Fruit fly (Drosophila melanogaster) whole organism, wandering third instar larva: Measurements from ENCODE around the gene HLH3B.

ENCODE experiments used
- CG32264 ChIP-seq: fragments of 200-800 bp; sonication (Bioruptor generic); optimal IDR thresholded peaks from 2 replicates; lab custom pipeline; 2016; ENCODE audit warnings: missing biosample characterization, missing genetic modification characterization
- CrebA ChIP-seq: fragments of 200-800 bp; sonication (Bioruptor generic); optimal IDR thresholded peaks from 2 replicates; lab custom pipeline; 2016; ENCODE audit warnings: missing biosample characterization, mild to moderate bottlenecking, missing genetic modification characterization, borderline replicate concordance
- GATAd ChIP-seq: sonication (Bioruptor generic); optimal IDR thresholded peaks from 2 replicates; lab custom pipeline; 2016; ENCODE audit warnings: missing biosample characterization, missing genetic modification characterization
- HLH106 ChIP-seq: fragments of 200-800 bp; optimal IDR thresholded peaks from 3 replicates; lab custom pipeline; 2019; ENCODE audit warnings: missing biosample characterization, mild to moderate bottlenecking, missing genetic modification characterization, moderate library complexity
- Hr83 ChIP-seq: fragments of 200-300 bp; sonication (Bioruptor generic); optimal IDR thresholded peaks from 2 replicates; lab custom pipeline; 2016; ENCODE audit warnings: missing biosample characterization, mild to moderate bottlenecking, missing genetic modification characterization, moderate library complexity; ENCODE audit not compliant: poor library complexity, severe bottlenecking
- Mio ChIP-seq: sonication (Bioruptor generic); optimal IDR thresholded peaks from 2 replicates; lab custom pipeline; 2016; ENCODE audit warnings: missing biosample characterization, missing genetic modification characterization
- Myc ChIP-seq: fragments of >200 bp; optimal IDR thresholded peaks from 2 replicates; lab custom pipeline; 2017
- N ChIP-seq: fragments of >200 bp; optimal IDR thresholded peaks from 2 replicates; lab custom pipeline; 2018; ENCODE audit warnings: missing biosample characterization, missing external identifiers, missing genetic modification characterization
- Rel ChIP-seq, 2 experiments: fragments of 200-800 bp; sonication (Bioruptor generic) in 1 of 2; optimal IDR thresholded peaks; 2 replicates in 1 of 2; 3 replicates in 1 of 2; lab custom pipeline; 2016 to 2019; ENCODE audit warnings: mild to moderate bottlenecking in 2 of 2, missing biosample characterization in 2 of 2, missing genetic modification characterization in 2 of 2, moderate library complexity in 1 of 2
- Vsx2 ChIP-seq: fragments of 200-300, 225-300 bp; sonication (Bioruptor generic); optimal IDR thresholded peaks from 2 replicates; lab custom pipeline; 2018; ENCODE audit warnings: missing biosample characterization, missing genetic modification characterization; ENCODE audit not compliant: partially characterized antibody
- br ChIP-seq: fragments of 200-800 bp; sonication (Bioruptor generic); optimal IDR thresholded peaks from 2 replicates; lab custom pipeline; 2016; ENCODE audit warnings: missing biosample characterization, missing genetic modification characterization
- brk ChIP-seq: fragments of 200-800 bp; sonication (Bioruptor generic); optimal IDR thresholded peaks from 2 replicates; lab custom pipeline; 2016; ENCODE audit warnings: missing biosample characterization, mild to moderate bottlenecking, missing genetic modification characterization
- dmrt93B ChIP-seq: fragments of 200-800 bp; sonication (Bioruptor generic); optimal IDR thresholded peaks from 2 replicates; lab custom pipeline; 2018; ENCODE audit warnings: missing biosample characterization, mild to moderate bottlenecking, missing genetic modification characterization
- ey ChIP-seq: fragments of 200-800 bp; sonication (Bioruptor generic); optimal IDR thresholded peaks from 2 replicates; lab custom pipeline; 2016; ENCODE audit warnings: missing biosample characterization, missing genetic modification characterization
- foxo ChIP-seq, 2 experiments: fragments of 200-800 bp; sonication (Bioruptor generic); optimal IDR thresholded peaks; 2 replicates in 1 of 2; 3 replicates in 1 of 2; lab custom pipeline; 2016 to 2017; ENCODE audit warnings: missing biosample characterization in 2 of 2, missing genetic modification characterization in 2 of 2
- fru ChIP-seq: fragments of 200-800 bp; sonication (Bioruptor generic); optimal IDR thresholded peaks from 3 replicates; lab custom pipeline; 2016; ENCODE audit warnings: missing biosample characterization, mild to moderate bottlenecking, missing genetic modification characterization
- h ChIP-seq: fragments of 200-800 bp; sonication (Bioruptor generic); optimal IDR thresholded peaks from 3 replicates; lab custom pipeline; 2016; ENCODE audit warnings: missing biosample characterization, mild to moderate bottlenecking, missing genetic modification characterization
- jim ChIP-seq: fragments of 175-275, 200-325 bp; sonication (Bioruptor generic); optimal IDR thresholded peaks from 2 replicates; lab custom pipeline; 2016; ENCODE audit warnings: missing biosample characterization, mild to moderate bottlenecking, missing genetic modification characterization
- psq ChIP-seq: fragments of 200-800 bp; sonication (Bioruptor generic); optimal IDR thresholded peaks from 3 replicates; lab custom pipeline; 2017; ENCODE audit warnings: missing biosample characterization, mild to moderate bottlenecking, missing genetic modification characterization, moderate library complexity
- rgr ChIP-seq: fragments of 200-800 bp; sonication (Bioruptor generic); optimal IDR thresholded peaks from 3 replicates; lab custom pipeline; 2016; ENCODE audit warnings: missing biosample characterization, mild to moderate bottlenecking, missing genetic modification characterization
- sage ChIP-seq: fragments of 200-800 bp; sonication (Bioruptor generic); optimal IDR thresholded peaks from 2 replicates; lab custom pipeline; 2016; ENCODE audit warnings: missing biosample characterization, mild to moderate bottlenecking, missing genetic modification characterization
- tai ChIP-seq: sonication (Bioruptor generic); optimal IDR thresholded peaks from 2 replicates; lab custom pipeline; 2016; ENCODE audit warnings: missing biosample characterization, missing genetic modification characterization
- woc ChIP-seq: sonication (Bioruptor generic); optimal IDR thresholded peaks from 2 replicates; lab custom pipeline; 2016; ENCODE audit warnings: missing biosample characterization, mild to moderate bottlenecking, missing genetic modification characterization

HLH3B gene

dm6 chrX:2637914-2638313, 43.6 kb downstream of the HLH3B start:
- no peak for TF ChIP-seq dmrt93B (GFP tag; lab: Kevin White, UChicago)
- TF ChIP-seq Rel (GFP tag; optimal IDR thresholded peaks at IDR 0.05; lab: Kevin White, UChicago), result no peak
- peak; percentile 92 for TF ChIP-seq Rel (tag; optimal IDR thresholded peaks at IDR 0.05; lab: Kevin White, UChicago)

DNA sequence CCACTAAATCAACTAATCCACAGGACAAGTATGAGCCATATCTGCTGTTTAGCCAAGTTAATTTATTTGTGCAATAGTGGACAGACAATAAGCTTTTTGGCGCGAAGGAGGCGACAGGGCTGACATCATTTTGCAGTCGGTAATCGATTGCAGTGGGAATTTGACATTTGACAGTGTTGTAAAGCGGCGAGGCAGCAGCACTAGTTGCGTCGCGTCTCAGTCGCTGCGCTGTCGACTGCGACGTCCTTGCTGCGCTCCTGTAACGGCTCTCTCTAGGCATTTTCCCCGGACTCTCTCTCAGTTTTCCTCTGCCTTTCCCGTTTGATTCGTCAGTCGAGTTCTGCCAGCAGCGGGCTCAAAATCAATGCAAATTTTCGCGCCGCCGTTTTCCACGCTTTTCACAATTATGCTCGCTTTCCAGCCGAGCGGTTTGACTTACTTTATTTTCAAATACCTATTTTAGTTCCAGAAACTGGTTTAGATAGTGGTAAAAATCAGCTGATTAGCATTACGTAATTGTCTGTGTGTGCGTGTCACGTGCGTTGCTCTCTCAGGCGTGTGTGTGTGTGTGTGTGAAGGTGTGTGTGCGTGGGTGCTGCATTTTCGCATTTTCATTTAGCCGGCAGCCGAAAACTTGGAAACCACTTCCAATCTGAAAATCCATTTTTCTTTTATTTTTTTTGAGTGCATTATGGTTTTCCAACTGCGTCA, 44.5 kb downstream of the HLH3B start:
- TF ChIP-seq h (GFP tag; lab: Kevin White, UChicago) (no peak), HLH106 (tag; lab: Kevin White, UChicago) (no peak), CrebA (GFP tag; lab: Kevin White, UChicago) (no peak), dmrt93B (GFP tag; lab: Kevin White, UChicago) (no peak), woc (GFP tag; lab: Kevin White, UChicago) (no peak), Myc (lab: Kevin White, UChicago) (no peak), CG32264 (GFP tag; lab: Kevin White, UChicago) (no peak), Rel (GFP tag; optimal IDR thresholded peaks at IDR 0.05; lab: Kevin White, UChicago) (no peak), Rel (tag; optimal IDR thresholded peaks at IDR 0.05; lab: Kevin White, UChicago) (no peak), fru (no peak), sage (GFP tag; lab: Kevin White, UChicago) (no peak)

DNA sequence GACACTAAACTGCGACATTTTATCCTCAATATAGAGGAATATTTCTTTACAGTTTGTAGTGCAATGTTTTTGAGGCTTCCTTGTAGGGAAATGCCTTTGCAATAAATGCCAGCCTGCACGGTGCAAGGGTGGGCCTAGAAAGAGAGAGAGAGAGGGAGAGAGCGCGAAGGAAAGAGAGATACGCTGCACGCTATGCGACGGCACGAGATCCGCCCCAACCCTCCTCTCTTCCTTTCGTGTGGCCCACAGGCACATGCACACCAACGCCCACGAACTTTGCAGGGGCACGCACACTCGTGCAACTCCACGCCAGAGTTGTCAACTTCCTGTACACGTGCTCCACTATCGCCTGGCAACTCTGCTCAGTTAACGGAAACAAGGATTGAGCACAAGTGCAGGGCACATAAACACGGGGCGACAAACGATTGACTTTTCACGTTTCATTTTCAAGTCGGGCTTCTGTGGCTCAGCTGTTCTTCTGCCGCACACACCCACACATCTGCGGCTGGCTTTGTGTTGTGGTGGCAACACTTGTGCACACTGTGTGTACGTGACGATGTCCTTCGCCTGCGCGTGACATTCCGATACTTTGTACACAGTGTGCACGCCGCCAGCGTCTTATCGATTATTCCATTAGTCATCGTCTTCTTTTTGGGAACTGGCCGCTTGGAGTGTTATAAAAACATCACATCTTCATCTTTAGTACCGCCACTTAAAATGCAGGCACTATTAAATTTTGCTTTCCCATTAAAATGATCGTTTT, 45.4 kb downstream of the HLH3B start:
- peak; percentile 17 for TF ChIP-seq fru
- no peak for TF ChIP-seq brk (GFP tag; lab: Kevin White, UChicago)
- TF ChIP-seq, all 38 proteins: peak for 1

DNA sequence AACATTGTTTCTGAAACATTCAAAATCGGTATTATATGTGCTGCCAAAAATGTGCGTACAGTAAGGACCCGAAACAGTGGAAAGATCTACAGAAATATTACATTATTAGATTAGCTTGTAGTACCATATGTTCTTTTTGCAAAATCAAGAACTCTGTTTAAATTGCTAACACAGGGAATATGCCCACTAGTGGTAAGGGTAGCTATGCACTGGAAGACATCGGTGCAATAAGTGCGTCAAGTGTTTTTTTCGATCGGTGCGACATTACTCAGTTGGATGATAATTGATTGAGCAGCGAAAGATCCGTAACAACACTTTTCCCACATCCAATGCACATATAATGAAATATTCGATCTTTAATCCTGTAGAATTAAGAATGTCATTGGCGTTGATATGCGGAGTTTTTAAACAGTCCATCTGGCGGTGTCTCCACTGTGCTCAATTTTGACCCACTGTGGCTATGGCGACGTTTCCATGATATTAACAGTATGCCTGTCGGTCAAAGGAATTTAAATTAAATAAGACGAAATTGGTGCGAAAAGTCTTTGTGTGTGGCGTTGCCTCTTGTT, 46.4 kb downstream of the HLH3B start:
- TF ChIP-seq GATAd (GFP tag; lab: Kevin White, UChicago) (no peak), jim (GFP tag; lab: Kevin White, UChicago) (no peak), tai (GFP tag; lab: Kevin White, UChicago) (no peak), foxo (GFP tag; optimal IDR thresholded peaks at IDR 0.05; lab: Kevin White, UChicago) (peak in 1 of 2 experiments; percentile 27), br (GFP tag; lab: Kevin White, UChicago) (peak; percentile 6), CrebA (GFP tag; lab: Kevin White, UChicago) (no peak), rgr (GFP tag; lab: Kevin White, UChicago) (peak; percentile 34), ey (GFP tag; lab: Kevin White, UChicago) (peak; percentile 15), CG32264 (GFP tag; lab: Kevin White, UChicago) (no peak), Vsx2 (no peak), Rel (GFP tag; optimal IDR thresholded peaks at IDR 0.05; lab: Kevin White, UChicago) (no peak), Rel (tag; optimal IDR thresholded peaks at IDR 0.05; lab: Kevin White, UChicago) (no peak), woc (GFP tag; lab: Kevin White, UChicago) (peak; percentile 17)

dm6 chrX:2633847-2634776, 47.4 kb downstream of the HLH3B start, which contains the start of gene sgg:
sgg (plus strand) TSS chrX:2633952.
- TF ChIP-seq N (GFP tag; lab: Kevin White, UChicago) (peak; percentile 74), psq (peak; percentile 64), Hr83 (GFP tag; lab: Kevin White, UChicago) (peak; percentile 22), Mio (GFP tag; lab: Kevin White, UChicago) (no peak), Rel (GFP tag; optimal IDR thresholded peaks at IDR 0.05; lab: Kevin White, UChicago) (no peak), Rel (tag; optimal IDR thresholded peaks at IDR 0.05; lab: Kevin White, UChicago) (peak; percentile 30), h (GFP tag; lab: Kevin White, UChicago) (peak; percentile 66)
